Worm (Caenorhabditis elegans) whole organism, L2 larva: ENCODE measurements around the gene plep-1.

Source experiments
- R02D3.7 ChIP-seq: fragments of 150-350 bp; optimal IDR thresholded peaks from 2 replicates; lab custom pipeline; 2014; ENCODE audit warnings: missing biosample characterization, missing genetic modification characterization
- Y55F3AM.14 ChIP-seq: fragments of 200-800 bp; sonication (Bioruptor generic); optimal IDR thresholded peaks from 2 replicates; lab custom pipeline; 2018; ENCODE audit warnings: mild to moderate bottlenecking, missing genetic modification characterization, missing compliant biosample characterization
- ZK546.5 ChIP-seq: sonication (generic microtip); optimal IDR thresholded peaks from 2 replicates; lab custom pipeline; 2017; ENCODE audit warnings: missing biosample characterization, missing genetic modification characterization
- blmp-1 ChIP-seq: sonication (generic microtip); optimal IDR thresholded peaks from 2 replicates; lab custom pipeline; 2017; ENCODE audit warnings: missing genetic modification characterization, mild to moderate bottlenecking, missing compliant biosample characterization, antibody characterized with exemption, moderate library complexity; ENCODE audit not compliant: insufficient read depth
- ceh-82 ChIP-seq: fragments of 150-350 bp; optimal IDR thresholded peaks from 2 replicates; lab custom pipeline; 2014; ENCODE audit warnings: missing biosample characterization, missing genetic modification characterization
- crh-2 ChIP-seq: sonication (generic microtip); optimal IDR thresholded peaks from 2 replicates; lab custom pipeline; 2017; ENCODE audit warnings: missing biosample characterization, missing genetic modification characterization
- elt-1 ChIP-seq: fragments of 150-350 bp; optimal IDR thresholded peaks from 2 replicates; lab custom pipeline; 2014; ENCODE audit warnings: missing biosample characterization, missing genetic modification characterization
- elt-3 ChIP-seq: sonication (generic microtip); optimal IDR thresholded peaks from 2 replicates; lab custom pipeline; 2017; ENCODE audit warnings: missing biosample characterization, missing genetic modification characterization
- gmeb-1 ChIP-seq: fragments of 150-350 bp; optimal IDR thresholded peaks from 2 replicates; lab custom pipeline; 2014; ENCODE audit warnings: missing biosample characterization, missing genetic modification characterization
- lin-11 ChIP-seq: fragments of 150-350 bp; sonication (generic microtip); optimal IDR thresholded peaks from 2 replicates; lab custom pipeline; 2014; ENCODE audit warnings: missing biosample characterization, missing genetic modification characterization, inconsistent platforms, mixed read lengths
- lin-13 ChIP-seq: fragments of 150-350 bp; optimal IDR thresholded peaks from 2 replicates; lab custom pipeline; 2014; ENCODE audit warnings: missing biosample characterization, missing genetic modification reagents, missing genetic modification characterization
- lsy-2 ChIP-seq, 2 experiments: fragments of 150-350 bp in 1 of 2; sonication (generic microtip) in 1 of 2; optimal IDR thresholded peaks; 2 replicates each; lab custom pipeline; 2014 to 2017; ENCODE audit warnings: missing biosample characterization in 2 of 2, missing genetic modification characterization in 2 of 2
- mab-5 ChIP-seq: fragments of 150-350 bp; optimal IDR thresholded peaks from 2 replicates; lab custom pipeline; 2014; ENCODE audit warnings: missing biosample characterization, missing genetic modification characterization
- mbf-1 ChIP-seq: sonication (generic microtip); optimal IDR thresholded peaks from 2 replicates; lab custom pipeline; 2017; ENCODE audit warnings: missing biosample characterization, missing genetic modification characterization
- nhr-10 ChIP-seq: sonication (generic microtip); optimal IDR thresholded peaks from 2 replicates; lab custom pipeline; 2017; ENCODE audit warnings: missing biosample characterization, missing genetic modification characterization
- nhr-11 ChIP-seq: fragments of 150-350 bp; optimal IDR thresholded peaks from 2 replicates; lab custom pipeline; 2014; ENCODE audit warnings: missing biosample characterization, missing genetic modification characterization
- nhr-12 ChIP-seq: fragments of 150-350 bp; optimal IDR thresholded peaks from 2 replicates; lab custom pipeline; 2014; ENCODE audit warnings: missing biosample characterization, missing genetic modification characterization
- nhr-129 ChIP-seq: fragments of 150-350 bp; optimal IDR thresholded peaks from 2 replicates; lab custom pipeline; 2014; ENCODE audit warnings: missing biosample characterization, missing genetic modification characterization
- nhr-21 ChIP-seq: fragments of 150-350 bp; optimal IDR thresholded peaks from 2 replicates; lab custom pipeline; 2014; ENCODE audit warnings: missing biosample characterization, missing genetic modification characterization
- nhr-237 ChIP-seq: fragments of 150-350 bp; optimal IDR thresholded peaks from 2 replicates; lab custom pipeline; 2014; ENCODE audit warnings: missing biosample characterization, missing genetic modification characterization
- nhr-25 ChIP-seq: fragments of 150-350 bp; sonication (generic microtip); optimal IDR thresholded peaks from 3 replicates; lab custom pipeline; 2014; ENCODE audit warnings: missing biosample characterization, missing genetic modification characterization
- nhr-77 ChIP-seq: fragments of 150-350 bp; optimal IDR thresholded peaks from 2 replicates; lab custom pipeline; 2014; ENCODE audit warnings: missing biosample characterization, missing genetic modification characterization
- sem-4 ChIP-seq: fragments of 150-350 bp; optimal IDR thresholded peaks from 2 replicates; lab custom pipeline; 2014; ENCODE audit warnings: missing biosample characterization, missing genetic modification reagents, missing genetic modification characterization
- skn-1 ChIP-seq: sonication (generic microtip); optimal IDR thresholded peaks from 2 replicates; lab custom pipeline; 2017; ENCODE audit warnings: missing biosample characterization, missing genetic modification characterization
- sma-9 ChIP-seq, 2 experiments: fragments of 150-350 bp in 1 of 2; sonication (generic microtip) in 1 of 2; optimal IDR thresholded peaks; 2 replicates each; lab custom pipeline; 2014 to 2016; ENCODE audit warnings: missing genetic modification characterization in 2 of 2, mild to moderate bottlenecking in 1 of 2, missing biosample characterization in 1 of 2, missing compliant biosample characterization in 1 of 2, missing genetic modification reagents in 1 of 2, moderate library complexity in 1 of 2
- snpc-4 ChIP-seq: fragments of 150-350 bp; optimal IDR thresholded peaks from 2 replicates; lab custom pipeline; 2014; ENCODE audit warnings: missing biosample characterization, missing genetic modification characterization
- unc-39 ChIP-seq: fragments of 150-350 bp; optimal IDR thresholded peaks from 2 replicates; lab custom pipeline; 2014; ENCODE audit warnings: missing biosample characterization, missing genetic modification characterization
- unc-55 ChIP-seq: fragments of 150-350 bp; sonication (generic microtip); optimal IDR thresholded peaks from 3 replicates; lab custom pipeline; 2014; ENCODE audit warnings: missing biosample characterization, missing genetic modification reagents, missing genetic modification characterization
- zag-1 ChIP-seq: fragments of 150-350 bp; optimal IDR thresholded peaks from 2 replicates; lab custom pipeline; 2014; ENCODE audit warnings: missing biosample characterization, missing genetic modification characterization
- ztf-1 ChIP-seq: fragments of 200-800 bp; sonication (Bioruptor generic); conservative IDR thresholded peaks from 2 replicates; pipeline ENCODE4 v1.3.6; 2022; ENCODE audit warnings: missing genetic modification characterization, missing compliant biosample characterization
- ztf-11 ChIP-seq: sonication (generic microtip); optimal IDR thresholded peaks from 2 replicates; lab custom pipeline; 2017; ENCODE audit warnings: missing biosample characterization, missing genetic modification characterization
- ztf-4 ChIP-seq: fragments of 150-350 bp; optimal IDR thresholded peaks from 2 replicates; lab custom pipeline; 2014; ENCODE audit warnings: missing biosample characterization, missing genetic modification characterization

Gene plep-1

ce11 chrII:4312115-4312514 is at the start of gene plep-1:
Gene plep-1, minus strand, starts transcription at chrII:4312215.
- no peak for TF ChIP-seq nhr-21
- no peak for TF ChIP-seq elt-1 (tag; lab: Kevin White, UChicago)
- TF ChIP-seq nhr-237, result no peak
- TF ChIP-seq nhr-77 (tag; lab: Kevin White, UChicago), result no peak
- TF ChIP-seq ZK546.5, result no peak
- TF ChIP-seq Y55F3AM.14 (GFP tag; lab: Kevin White, UChicago), result no peak
- TF ChIP-seq sem-4 (tag; lab: Kevin White, UChicago), result no peak
- no peak for TF ChIP-seq R02D3.7 (tag; lab: Kevin White, UChicago)
- TF ChIP-seq nhr-129 (tag; lab: Kevin White, UChicago), result no peak
- no peak for TF ChIP-seq unc-39 (tag; lab: Kevin White, UChicago)
- no peak for TF ChIP-seq mbf-1 (tag; lab: Kevin White, UChicago)
- no peak for TF ChIP-seq nhr-11
- no peak for TF ChIP-seq ztf-4 (tag; lab: Kevin White, UChicago)
- no peak for TF ChIP-seq sma-9 (GFP tag; optimal IDR thresholded peaks at IDR 0.05; lab: Kevin White, UChicago)
- TF ChIP-seq sma-9 (tag; optimal IDR thresholded peaks at IDR 0.05; lab: Kevin White, UChicago), result no peak
- no peak for TF ChIP-seq mab-5 (tag; lab: Kevin White, UChicago)
- no peak for TF ChIP-seq unc-55 (GFP tag; lab: Kevin White, UChicago)

ce11 chrII:4359219-4359618 is 47.2 kb upstream of the plep-1 start:
- TF ChIP-seq elt-3 (tag; lab: Kevin White, UChicago) (no peak), skn-1 (tag; lab: Kevin White, UChicago) (no peak), blmp-1 (tag; lab: Kevin White, UChicago) (no peak), mbf-1 (tag; lab: Kevin White, UChicago) (no peak), elt-1 (tag; lab: Kevin White, UChicago) (no peak), lin-13 (no peak), ztf-11 (tag; lab: Kevin White, UChicago) (no peak), ZK546.5 (no peak)

DNA sequence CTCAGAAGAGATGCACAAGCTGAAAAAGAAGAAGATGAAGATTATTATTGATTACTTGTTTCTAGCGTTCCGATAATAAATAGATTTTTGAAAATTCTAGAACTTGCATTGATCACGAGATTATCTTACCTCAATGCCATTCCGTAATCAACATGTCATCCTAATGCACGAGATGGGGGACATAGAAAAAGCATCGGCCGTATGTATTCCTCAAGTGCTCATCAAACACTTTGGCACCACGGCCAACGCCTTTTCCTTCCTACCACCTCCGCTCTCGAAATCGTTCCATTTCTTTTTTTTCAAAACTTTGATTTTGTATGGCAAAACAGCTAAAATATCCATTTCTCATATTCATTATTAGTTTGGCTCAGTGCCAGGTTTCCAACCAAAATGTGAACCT is 46.8 kb upstream of the plep-1 start, which contains the start of gene lat-2:
TSS of gene lat-2 (plus strand) at position 301 of the 400 bp plus-strand sequence.
- TF ChIP-seq ztf-1 (GFP tag; lab: Robert Waterston, UW), result no peak

- TF ChIP-seq sma-9 (GFP tag; optimal IDR thresholded peaks at IDR 0.05; lab: Kevin White, UChicago) (no peak), sma-9 (tag; optimal IDR thresholded peaks at IDR 0.05; lab: Kevin White, UChicago) (no peak), mab-5 (tag; lab: Kevin White, UChicago) (no peak), lsy-2 (tag; optimal IDR thresholded peaks at IDR 0.05; lab: Kevin White, UChicago) (no peak), elt-1 (tag; lab: Kevin White, UChicago) (no peak), nhr-12 (tag; lab: Kevin White, UChicago) (no peak), ztf-4 (tag; lab: Kevin White, UChicago) (no peak)
- TF ChIP-seq, all 48 proteins: peak for 0
Observed at ce11 chrII:4355217-4355616, 43.2 kb upstream of the plep-1 start, which contains the start of the genes H20J04.7 and H20J04.1. Gene H20J04.7, minus strand, starts transcription at chrII:4355317. Gene H20J04.1, plus strand, starts transcription at chrII:4355613.

DNA sequence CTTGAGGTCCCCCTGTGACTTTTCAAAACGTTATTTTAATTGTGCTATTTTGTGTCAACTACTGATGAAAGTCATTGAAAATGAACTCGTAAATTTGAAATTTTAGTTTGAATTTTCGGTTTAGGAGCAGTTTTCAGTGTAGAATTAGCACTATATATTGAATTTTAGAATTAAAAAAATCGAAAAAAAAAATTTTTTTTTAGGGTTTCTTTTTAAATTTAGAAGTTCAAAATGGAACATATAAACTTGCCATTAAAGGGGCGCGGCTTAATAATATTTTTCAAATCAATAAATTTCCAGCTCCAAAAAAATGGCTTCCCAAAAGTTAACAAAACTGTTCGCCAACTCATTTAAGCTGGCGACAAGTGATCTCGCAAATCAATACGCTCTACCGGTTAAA is 38.9 kb upstream of the plep-1 start, which contains the start of gene H20J04.9:
TSS of gene H20J04.9 (plus strand) at position 301 of the 400 bp plus-strand sequence.
- TF ChIP-seq snpc-4 (tag; lab: Kevin White, UChicago) (no peak), nhr-25 (tag; lab: Kevin White, UChicago) (no peak), sma-9 (GFP tag; optimal IDR thresholded peaks at IDR 0.05; lab: Kevin White, UChicago) (no peak), sma-9 (tag; optimal IDR thresholded peaks at IDR 0.05; lab: Kevin White, UChicago) (no peak), unc-39 (tag; lab: Kevin White, UChicago) (no peak), nhr-21 (no peak), crh-2 (tag; lab: Kevin White, UChicago) (no peak), lin-13 (no peak), gmeb-1 (no peak), zag-1 (tag; lab: Kevin White, UChicago) (no peak), mab-5 (tag; lab: Kevin White, UChicago) (no peak), nhr-12 (tag; lab: Kevin White, UChicago) (no peak), ceh-82 (tag; lab: Kevin White, UChicago) (no peak), lin-11 (no peak), nhr-10 (tag; lab: Kevin White, UChicago) (no peak)
- TF ChIP-seq, all 48 proteins: peak for 0
